Fruit fly (Drosophila melanogaster) whole organism, prepupa: Measurements from ENCODE around the gene sra.

Source experiments
- Blimp-1 ChIP-seq: fragments of 200-800 bp; sonication (Bioruptor generic); optimal IDR thresholded peaks from 3 replicates; lab custom pipeline; 2017; ENCODE audit warnings: missing biosample characterization, missing genetic modification characterization, mild to moderate bottlenecking, moderate library complexity, missing genetic modification reagents
- CG10631 ChIP-seq: fragments of 200-800 bp; sonication (Bioruptor generic); optimal IDR thresholded peaks from 2 replicates; lab custom pipeline; 2016; ENCODE audit warnings: missing biosample characterization, missing genetic modification characterization
- CG10669 ChIP-seq: fragments of 200-800 bp; sonication (Bioruptor generic); optimal IDR thresholded peaks from 3 replicates; lab custom pipeline; 2018; ENCODE audit warnings: missing biosample characterization, mild to moderate bottlenecking, missing genetic modification characterization, moderate library complexity
- CG11294 ChIP-seq: fragments of 200-800 bp; sonication (Bioruptor generic); IDR thresholded peaks from 2 replicates; pipeline ENCODE4 v1.3.6; 2022; ENCODE audit warnings: missing biosample characterization, missing genetic modification characterization
- CG11762 ChIP-seq: fragments of 200-800 bp; sonication (Bioruptor generic); optimal IDR thresholded peaks from 3 replicates; lab custom pipeline; 2016; ENCODE audit warnings: missing biosample characterization, missing genetic modification characterization; ENCODE audit not compliant: insufficient read depth
- CG11902 ChIP-seq: fragments of 200-800 bp; sonication (Bioruptor generic); optimal IDR thresholded peaks from 3 replicates; lab custom pipeline; 2016; ENCODE audit warnings: missing biosample characterization, missing genetic modification characterization
- CG15336 ChIP-seq: fragments of 200-800 bp; sonication (Bioruptor generic); IDR thresholded peaks from 2 replicates; pipeline ENCODE4 v1.3.6; 2022; ENCODE audit warnings: missing biosample characterization, missing genetic modification characterization
- CG16779 ChIP-seq: fragments of 200-800 bp; sonication (Bioruptor generic); optimal IDR thresholded peaks from 3 replicates; lab custom pipeline; 2017; ENCODE audit warnings: missing biosample characterization, mild to moderate bottlenecking, missing genetic modification characterization
- CG3032 ChIP-seq: fragments of 200-800 bp; optimal IDR thresholded peaks from 2 replicates; lab custom pipeline; 2019; ENCODE audit warnings: missing biosample characterization, mild to moderate bottlenecking, missing genetic modification characterization, moderate library complexity
- CG31627 ChIP-seq: fragments of 200-800 bp; sonication (Bioruptor generic); optimal IDR thresholded peaks from 3 replicates; lab custom pipeline; 2016; ENCODE audit warnings: missing biosample characterization, missing genetic modification characterization
- CG34406 ChIP-seq: fragments of 200-800 bp; sonication (Bioruptor generic); optimal IDR thresholded peaks from 3 replicates; lab custom pipeline; 2016; ENCODE audit warnings: missing biosample characterization, missing genetic modification characterization
- CG3919 ChIP-seq: fragments of 200-800 bp; sonication (Bioruptor generic); optimal IDR thresholded peaks from 3 replicates; lab custom pipeline; 2016; ENCODE audit warnings: missing biosample characterization, missing genetic modification characterization
- CG4318 ChIP-seq: fragments of 200-800 bp; sonication (Bioruptor generic); optimal IDR thresholded peaks from 3 replicates; lab custom pipeline; 2017; ENCODE audit warnings: missing biosample characterization, mild to moderate bottlenecking, missing genetic modification characterization
- CG6163 ChIP-seq: fragments of 200-800 bp; sonication (Bioruptor generic); IDR thresholded peaks from 3 replicates; pipeline ENCODE4 v1.3.6; 2022; ENCODE audit warnings: missing biosample characterization, missing genetic modification characterization
- CG6276 ChIP-seq: fragments of 200-800 bp; sonication (Bioruptor generic); optimal IDR thresholded peaks from 2 replicates; lab custom pipeline; 2017; ENCODE audit warnings: missing biosample characterization, mild to moderate bottlenecking, missing genetic modification characterization
- CG6792 ChIP-seq: fragments of 200-800 bp; sonication (Bioruptor generic); optimal IDR thresholded peaks from 3 replicates; lab custom pipeline; 2016; ENCODE audit warnings: missing biosample characterization, missing genetic modification characterization
- CG6808 ChIP-seq: fragments of 200-800 bp; sonication (Bioruptor generic); optimal IDR thresholded peaks from 3 replicates; lab custom pipeline; 2017; ENCODE audit warnings: missing biosample characterization, missing genetic modification characterization, mild to moderate bottlenecking, moderate library complexity, missing genetic modification reagents
- CG6854 ChIP-seq: fragments of 200-800 bp; sonication (Bioruptor generic); optimal IDR thresholded peaks from 2 replicates; lab custom pipeline; 2017; ENCODE audit warnings: missing biosample characterization, mild to moderate bottlenecking, missing genetic modification characterization
- CG7368 ChIP-seq: fragments of 200-800 bp; sonication (Bioruptor generic); optimal IDR thresholded peaks from 3 replicates; lab custom pipeline; 2016; ENCODE audit warnings: missing biosample characterization, missing genetic modification characterization
- CG8119 ChIP-seq: fragments of 200-800 bp; sonication (Bioruptor generic); IDR thresholded peaks from 3 replicates; pipeline ENCODE4 v1.3.6; 2022; ENCODE audit warnings: missing biosample characterization, missing genetic modification characterization
- CG8632 ChIP-seq: fragments of 200-800 bp; sonication (Bioruptor generic); optimal IDR thresholded peaks from 3 replicates; lab custom pipeline; 2016; ENCODE audit warnings: missing biosample characterization, missing genetic modification characterization
- CG9139 ChIP-seq: fragments of 200-800 bp; sonication (Bioruptor generic); optimal IDR thresholded peaks from 3 replicates; lab custom pipeline; 2017; ENCODE audit warnings: missing biosample characterization, mild to moderate bottlenecking, missing genetic modification characterization
- Eip75B ChIP-seq: fragments of 200-800 bp; sonication (Bioruptor generic); optimal IDR thresholded peaks from 3 replicates; lab custom pipeline; 2016; ENCODE audit warnings: missing biosample characterization, missing genetic modification characterization
- Eip78C ChIP-seq: fragments of 200-800 bp; sonication (Bioruptor generic); peaks from one replicate; lab custom pipeline; 2016; ENCODE audit warnings: missing biosample characterization, missing genetic modification characterization
- Eip93F ChIP-seq: fragments of 200-800 bp; sonication (Bioruptor generic); optimal IDR thresholded peaks from 2 replicates; lab custom pipeline; 2016; ENCODE audit warnings: missing biosample characterization, mild to moderate bottlenecking, missing genetic modification characterization
- Ets21C ChIP-seq: fragments of 200-800 bp; sonication (Bioruptor generic); optimal IDR thresholded peaks from 3 replicates; lab custom pipeline; 2016; ENCODE audit warnings: missing biosample characterization, missing genetic modification characterization
- Ets96B ChIP-seq: fragments of 200-800 bp; optimal IDR thresholded peaks from 2 replicates; lab custom pipeline; 2019; ENCODE audit warnings: missing biosample characterization, mild to moderate bottlenecking, missing genetic modification characterization, moderate library complexity
- Gug ChIP-seq: fragments of 200-800 bp; sonication (Bioruptor generic); IDR thresholded peaks from 2 replicates; pipeline ENCODE4 v1.3.6; 2022; ENCODE audit warnings: missing biosample characterization, missing genetic modification characterization
- Hr38 ChIP-seq: sonication (Bioruptor generic); optimal IDR thresholded peaks from 2 replicates; lab custom pipeline; 2016; ENCODE audit warnings: missing biosample characterization, missing genetic modification characterization
- Hr4 ChIP-seq: fragments of 200-800 bp; sonication (Bioruptor generic); optimal IDR thresholded peaks from 3 replicates; lab custom pipeline; 2016; ENCODE audit warnings: missing biosample characterization, missing genetic modification characterization
- Lpt ChIP-seq: fragments of 200-800 bp; sonication (Bioruptor generic); optimal IDR thresholded peaks from 3 replicates; lab custom pipeline; 2016; ENCODE audit warnings: missing biosample characterization, missing genetic modification characterization
- OdsH ChIP-seq: fragments of 200-800 bp; sonication (Bioruptor generic); optimal IDR thresholded peaks from 3 replicates; lab custom pipeline; 2016; ENCODE audit warnings: missing biosample characterization, missing genetic modification characterization
- Sox102F ChIP-seq: fragments of 200-800 bp; sonication (Bioruptor generic); optimal IDR thresholded peaks from 2 replicates; lab custom pipeline; 2016; ENCODE audit warnings: missing biosample characterization, mild to moderate bottlenecking, missing genetic modification characterization
- Sox14 ChIP-seq: fragments of 200-800 bp; sonication (Bioruptor generic); optimal IDR thresholded peaks from 3 replicates; lab custom pipeline; 2016; ENCODE audit warnings: missing biosample characterization, missing genetic modification characterization
- cyc ChIP-seq: fragments of 200-800 bp; sonication (Bioruptor generic); optimal IDR thresholded peaks from 3 replicates; lab custom pipeline; 2016; ENCODE audit warnings: missing biosample characterization, missing genetic modification characterization
- dac ChIP-seq: fragments of 200-800 bp; sonication (Bioruptor generic); optimal IDR thresholded peaks from 2 replicates; lab custom pipeline; 2017; ENCODE audit warnings: missing biosample characterization, mild to moderate bottlenecking, missing genetic modification characterization
- dsx ChIP-seq: fragments of 200-800 bp; optimal IDR thresholded peaks from 3 replicates; lab custom pipeline; 2019; ENCODE audit warnings: missing biosample characterization, mild to moderate bottlenecking, missing genetic modification characterization, moderate library complexity; ENCODE audit not compliant: poor library complexity, severe bottlenecking
- eg ChIP-seq: fragments of 200-800 bp; sonication (Bioruptor generic); IDR thresholded peaks from 3 replicates; pipeline ENCODE4 v1.3.6; 2022; ENCODE audit warnings: missing biosample characterization, missing genetic modification characterization
- esn ChIP-seq: fragments of 200-800 bp; sonication (Bioruptor generic); optimal IDR thresholded peaks from 2 replicates; lab custom pipeline; 2016; ENCODE audit warnings: missing biosample characterization, mild to moderate bottlenecking, missing genetic modification characterization, moderate library complexity
- fd59A ChIP-seq: fragments of 200-800 bp; sonication (Bioruptor generic); optimal IDR thresholded peaks from 2 replicates; lab custom pipeline; 2017; ENCODE audit warnings: missing biosample characterization, mild to moderate bottlenecking, missing genetic modification characterization, missing genetic modification reagents
- fkh ChIP-seq: fragments of 200-800 bp; sonication (Bioruptor generic); optimal IDR thresholded peaks from 3 replicates; lab custom pipeline; 2017; ENCODE audit warnings: missing biosample characterization, mild to moderate bottlenecking, missing genetic modification characterization, moderate library complexity
- lz ChIP-seq: fragments of 200-800 bp; sonication (Bioruptor generic); optimal IDR thresholded peaks from 3 replicates; lab custom pipeline; 2016; ENCODE audit warnings: missing biosample characterization, missing genetic modification characterization
- net ChIP-seq: fragments of 200-800 bp; sonication (Bioruptor generic); optimal IDR thresholded peaks from 3 replicates; lab custom pipeline; 2016; ENCODE audit warnings: missing biosample characterization, missing genetic modification characterization
- salr ChIP-seq, 2 experiments: fragments of 200-800 bp; sonication (Bioruptor generic); optimal IDR thresholded peaks; 3 replicates each; lab custom pipeline; 2016 to 2018; ENCODE audit warnings: missing biosample characterization in 2 of 2, missing genetic modification characterization in 2 of 2, mild to moderate bottlenecking in 1 of 2
- ss ChIP-seq, 2 experiments: fragments of 200-800 bp; sonication (Bioruptor generic); optimal IDR thresholded peaks; 2 replicates in 1 of 2; 3 replicates in 1 of 2; lab custom pipeline; 2017 to 2018; ENCODE audit warnings: mild to moderate bottlenecking in 2 of 2, missing biosample characterization in 2 of 2, missing genetic modification characterization in 2 of 2, moderate library complexity in 1 of 2
- svp ChIP-seq: fragments of 200-800 bp; sonication (Bioruptor generic); peaks from one replicate; lab custom pipeline; 2016; ENCODE audit warnings: missing biosample characterization, missing genetic modification characterization
- topi ChIP-seq: fragments of 200-800 bp; sonication (Bioruptor generic); optimal IDR thresholded peaks from 3 replicates; lab custom pipeline; 2016; ENCODE audit warnings: missing biosample characterization, missing genetic modification characterization
- vri ChIP-seq: fragments of 200-800 bp; sonication (Bioruptor generic); optimal IDR thresholded peaks from 3 replicates; lab custom pipeline; 2016; ENCODE audit warnings: missing biosample characterization, mild to moderate bottlenecking, missing genetic modification characterization

Gene sra

DNA sequence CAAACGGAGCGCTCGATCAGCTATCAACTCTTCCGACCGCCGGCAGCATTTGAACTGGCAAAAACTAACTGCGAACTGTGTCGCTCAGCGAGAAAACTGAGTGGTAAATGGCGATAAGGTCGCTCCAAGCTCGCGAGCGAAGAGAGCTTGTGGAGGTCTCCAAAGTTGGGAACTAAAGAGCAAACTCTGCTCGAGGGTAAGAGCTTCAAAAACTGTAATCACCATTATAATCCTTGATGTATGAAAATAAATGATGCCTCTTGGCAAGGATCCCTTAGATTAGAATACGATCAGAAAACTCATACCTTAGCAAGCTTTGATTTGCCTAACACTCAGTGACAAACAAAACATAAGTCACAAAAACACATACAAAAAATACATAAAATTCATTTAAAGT, 16.2 kb downstream of the sra start, which contains the start of the genes CG6126 and CG31287 (continued):
- no peak for TF ChIP-seq dsx
- TF ChIP-seq Lpt (GFP tag; lab: Kevin White, UChicago): no peak
- no peak for TF ChIP-seq CG31627 (GFP tag; lab: Kevin White, UChicago)
- no peak for TF ChIP-seq CG6792 (GFP tag; lab: Kevin White, UChicago)
- no peak for TF ChIP-seq ss (GFP tag; optimal IDR thresholded peaks at IDR 0.05; lab: Kevin White, UChicago)
- TF ChIP-seq CG8119 (GFP tag; lab: Robert Waterston, UW): 0 out of 3 replicates have a peak, but pooled peaks have one; percentile 19
- no peak for TF ChIP-seq fd59A (GFP tag; lab: Kevin White, UChicago)
- no peak for TF ChIP-seq CG34406
- TF ChIP-seq fkh (GFP tag; lab: Kevin White, UChicago): no peak
- no peak for TF ChIP-seq CG11762

DNA sequence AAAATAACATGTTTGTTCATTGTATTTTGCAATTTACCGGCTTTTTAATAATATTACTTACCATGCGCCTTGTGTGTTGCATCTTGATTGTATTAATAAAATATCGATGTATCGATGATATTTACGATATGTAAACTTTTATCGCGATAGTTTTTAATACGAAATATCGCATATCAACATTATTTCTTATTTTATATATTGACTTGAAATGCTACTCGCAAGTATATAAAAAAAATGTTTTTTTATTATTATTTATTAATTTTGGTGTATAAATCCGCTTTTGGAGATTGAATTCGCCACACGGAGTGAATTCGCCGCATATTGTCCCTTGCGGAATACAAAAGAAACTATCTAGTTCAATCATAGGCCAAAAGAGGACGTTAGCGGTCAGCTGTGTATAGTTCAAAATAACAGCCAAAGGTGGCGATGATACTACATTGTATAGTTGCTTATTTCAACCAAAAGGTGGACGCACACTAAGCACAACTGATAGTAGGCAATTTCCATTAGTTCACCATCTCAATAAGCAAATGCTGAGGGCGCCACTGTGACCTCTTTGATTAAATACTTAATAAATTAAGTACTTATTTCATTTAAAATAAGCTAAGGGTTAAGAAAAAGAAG, 18.5 kb downstream of the sra start, which contains the start of gene mtSSB:
Gene mtSSB (minus strand): TSS at position 96 of the 624 bp plus-strand sequence.
- TF ChIP-seq OdsH (peak; percentile 75), CG9139 (GFP tag; lab: Kevin White, UChicago) (no peak), dsx (peak; percentile 100), vri (GFP tag; lab: Kevin White, UChicago) (peak; percentile 74), CG10669 (GFP tag; lab: Kevin White, UChicago) (peak; percentile 29), CG15336 (GFP tag; lab: Robert Waterston, UW) (no peak), net (peak; percentile 53), Sox102F (GFP tag; lab: Kevin White, UChicago) (peak; percentile 62), cyc (GFP tag; lab: Kevin White, UChicago) (peak; percentile 91), svp (GFP tag; lab: Kevin White, UChicago) (peak; percentile 86), ss (GFP tag; optimal IDR thresholded peaks at IDR 0.05; lab: Kevin White, UChicago) (no peak), Blimp-1 (GFP tag; lab: Kevin White, UChicago) (peak; percentile 24), Ets21C (GFP tag; lab: Kevin White, UChicago) (peak; percentile 54), CG3032 (tag; lab: Kevin White, UChicago) (peak; percentile 31), salr (GFP tag; optimal IDR thresholded peaks at IDR 0.05; lab: Kevin White, UChicago) (peak in 1 of 2 experiments; percentile 55), CG16779 (tag; lab: Kevin White, UChicago) (no peak), Hr38 (GFP tag; lab: Kevin White, UChicago) (no peak), topi (GFP tag; lab: Kevin White, UChicago) (peak; percentile 69), esn (peak; percentile 87), CG7368 (GFP tag; lab: Kevin White, UChicago) (peak; percentile 71), Eip93F (GFP tag; lab: Kevin White, UChicago) (peak; percentile 34), CG31627 (GFP tag; lab: Kevin White, UChicago) (peak; percentile 91), Eip78C (GFP tag; lab: Kevin White, UChicago) (peak; percentile 91), CG6854 (GFP tag; lab: Kevin White, UChicago) (no peak), Eip75B (GFP tag; lab: Kevin White, UChicago) (peak; percentile 73), Gug (GFP tag; lab: Robert Waterston, UW) (no peak), CG8119 (GFP tag; lab: Robert Waterston, UW) (no peak), CG11902 (GFP tag; lab: Kevin White, UChicago) (peak; percentile 45), CG6792 (GFP tag; lab: Kevin White, UChicago) (peak; percentile 71), Ets96B (tag; lab: Kevin White, UChicago) (peak; percentile 31), CG4318 (GFP tag; lab: Kevin White, UChicago) (no peak), CG34406 (peak; percentile 24), CG11294 (GFP tag; lab: Robert Waterston, UW) (0 out of 2 replicates have a peak, but pooled peaks have one; percentile 22), fd59A (GFP tag; lab: Kevin White, UChicago) (no peak), fkh (GFP tag; lab: Kevin White, UChicago) (peak; percentile 41), Hr4 (peak; percentile 64), dac (GFP tag; lab: Kevin White, UChicago) (no peak), CG8632 (no peak), eg (GFP tag; lab: Robert Waterston, UW) (peak; percentile 69), CG6276 (GFP tag; lab: Kevin White, UChicago) (no peak), Sox14 (GFP tag; lab: Kevin White, UChicago) (peak; percentile 82), lz (peak; percentile 85), CG6808 (GFP tag; lab: Kevin White, UChicago) (no peak), CG3919 (GFP tag; lab: Kevin White, UChicago) (peak; percentile 73), CG10631 (GFP tag; lab: Kevin White, UChicago) (peak; percentile 28), CG6163 (GFP tag; lab: Robert Waterston, UW) (peak; percentile 67)
